Worm (Caenorhabditis elegans): ENCODE results near the gene ZK757.2.

ce11 chrIII:9862469-9862868 is 16.3 kb downstream of the ZK757.2 start:
- TF ChIP-seq mdl-1 (tag; optimal IDR thresholded peaks at IDR 0.05) (no peak), egl-27 (tag; optimal IDR thresholded peaks at IDR 0.05) (no peak), snpc-4 (tag; optimal IDR thresholded peaks at IDR 0.05) (no peak), nhr-237 (tag; optimal IDR thresholded peaks at IDR 0.05) (no peak), mab-5 (tag; optimal IDR thresholded peaks at IDR 0.05) (no peak)
